Fruit fly (Drosophila melanogaster) whole organism: ENCODE data around the gene CG5039.

Source experiments
- EcR ChIP-seq, 2 experiments: fragments of >200 bp; optimal IDR thresholded peaks; 2 replicates each; lab custom pipeline; 2017; ENCODE audit warnings: missing biosample characterization in 2 of 2, missing genetic modification characterization in 2 of 2, missing genetic modification reagents in 2 of 2
- usp ChIP-seq: fragments of >200 bp; optimal IDR thresholded peaks from 2 replicates; lab custom pipeline; 2017; ENCODE audit warnings: missing biosample characterization, missing genetic modification characterization, mixed read lengths

- TF ChIP-seq usp, result no peak
- no peak for TF ChIP-seq EcR (GFP tag; optimal IDR thresholded peaks at IDR 0.05; lab: Kevin White, UChicago)
Measured at dm6 chr3R:25721030-25721429, 42.5 kb downstream of the CG5039 start.
